Worm (Caenorhabditis elegans): ENCODE data around the gene glt-6.

The glt-6 gene

DNA sequence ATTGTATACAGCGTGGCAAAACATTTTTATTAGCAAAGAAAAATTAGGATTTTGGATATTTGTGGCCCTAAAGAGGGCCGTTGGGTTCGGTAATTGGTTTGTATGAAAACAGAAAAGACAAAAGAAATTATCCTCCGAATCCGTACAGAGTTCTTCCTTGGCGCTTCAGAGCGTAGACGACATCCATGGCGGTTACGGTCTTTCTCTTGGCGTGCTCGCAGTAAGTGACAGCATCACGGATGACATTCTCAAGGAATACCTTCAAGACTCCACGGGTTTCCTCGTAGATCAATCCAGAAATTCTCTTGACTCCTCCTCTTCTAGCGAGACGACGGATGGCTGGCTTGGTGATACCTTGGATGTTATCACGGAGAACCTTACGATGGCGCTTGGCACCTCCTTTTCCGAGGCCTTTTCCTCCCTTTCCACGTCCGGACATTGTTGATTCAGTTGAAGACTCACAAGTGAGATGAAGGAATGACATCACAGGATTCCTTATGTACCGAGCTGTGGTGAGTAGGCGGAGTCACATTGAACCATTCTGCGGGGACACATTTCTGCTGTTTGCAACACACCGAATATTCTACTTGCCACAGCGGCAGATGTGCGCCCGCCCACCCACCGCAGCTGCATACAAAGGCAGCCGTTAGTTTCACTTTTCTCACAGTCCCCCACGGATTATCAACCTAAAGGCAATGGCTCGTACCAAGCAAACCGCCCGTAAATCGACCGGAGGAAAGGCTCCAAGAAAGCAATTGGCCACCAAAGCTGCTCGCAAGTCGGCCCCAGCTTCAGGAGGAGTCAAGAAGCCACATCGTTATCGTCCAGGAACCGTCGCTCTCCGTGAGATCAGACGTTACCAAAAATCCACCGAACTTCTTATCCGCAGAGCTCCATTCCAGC, 15.6 kb upstream of the glt-6 start, which contains the start of the genes his-60 and his-59 (continued):
- peak; percentile 16 for TF ChIP-seq ztf-16 (tag; optimal IDR thresholded peaks at IDR 0.05)
- no peak for TF ChIP-seq unc-86 (tag; optimal IDR thresholded peaks at IDR 0.05)
- no peak for TF ChIP-seq ceh-14 (tag; optimal IDR thresholded peaks at IDR 0.05)
- TF ChIP-seq ahr-1 (tag; optimal IDR thresholded peaks at IDR 0.05) = no peak
- no peak for TF ChIP-seq npax-4 (tag; optimal IDR thresholded peaks at IDR 0.05)
- TF ChIP-seq ceh-34 (tag; optimal IDR thresholded peaks at IDR 0.05) = peak; percentile 77
- no peak for TF ChIP-seq fkh-6 (tag; optimal IDR thresholded peaks at IDR 0.05)
- TF ChIP-seq hlh-30 (tag; optimal IDR thresholded peaks at IDR 0.05; ENCODE audit: insufficient read depth) = peak; percentile 25
- TF ChIP-seq F13H6.1 (tag; optimal IDR thresholded peaks at IDR 0.05) = no peak
- no peak for TF ChIP-seq lim-6 (tag; optimal IDR thresholded peaks at IDR 0.05)
- TF ChIP-seq pqm-1 (tag; optimal IDR thresholded peaks at IDR 0.05) = no peak
- no peak for TF ChIP-seq sox-4 (tag; optimal IDR thresholded peaks at IDR 0.05)
- no peak for TF ChIP-seq ceh-24 (tag; optimal IDR thresholded peaks at IDR 0.05)
- no peak for TF ChIP-seq dve-1 (tag; optimal IDR thresholded peaks at IDR 0.05)
- no peak for TF ChIP-seq C38D4.7 (GFP tag; optimal IDR thresholded peaks at IDR 0.05)
- no peak for TF ChIP-seq gmeb-2 (tag; optimal IDR thresholded peaks at IDR 0.05)
- no peak for TF ChIP-seq pax-1 (tag; optimal IDR thresholded peaks at IDR 0.05)
- no peak for TF ChIP-seq C08G9.2 (tag; optimal IDR thresholded peaks at IDR 0.05)
- TF ChIP-seq ttx-3 (tag; optimal IDR thresholded peaks at IDR 0.05) = no peak
- TF ChIP-seq ceh-19 (GFP tag; optimal IDR thresholded peaks at IDR 0.05) = no peak
- TF ChIP-seq elt-2 (tag; optimal IDR thresholded peaks at IDR 0.05) = peak; percentile 16
- peak; percentile 0 for TF ChIP-seq ceh-6 (GFP tag; optimal IDR thresholded peaks at IDR 0.05)
- no peak for TF ChIP-seq lin-11 (tag; optimal IDR thresholded peaks at IDR 0.05)
- no peak for TF ChIP-seq pha-2 (tag; optimal IDR thresholded peaks at IDR 0.05)
- no peak for TF ChIP-seq K02D7.2 (tag; optimal IDR thresholded peaks at IDR 0.05)
- TF ChIP-seq ama-1 (optimal IDR thresholded peaks at IDR 0.05) = peak; percentile 90
- no peak for TF ChIP-seq madf-2 (tag; optimal IDR thresholded peaks at IDR 0.05)
- TF ChIP-seq nhr-232 (tag; optimal IDR thresholded peaks at IDR 0.05) = no peak
- no peak for TF ChIP-seq ceh-2 (tag; optimal IDR thresholded peaks at IDR 0.05)
- TF ChIP-seq ceh-18 (tag; optimal IDR thresholded peaks at IDR 0.05) = no peak
- no peak for TF ChIP-seq che-1 (tag; optimal IDR thresholded peaks at IDR 0.05)
- no peak for TF ChIP-seq ceh-45 (GFP tag; IDR thresholded peaks at IDR 0.05)
- no peak for TF ChIP-seq pag-3 (tag; optimal IDR thresholded peaks at IDR 0.05; ENCODE audit: borderline replicate concordance)
- TF ChIP-seq ets-4 (tag; optimal IDR thresholded peaks at IDR 0.05) = no peak
- TF ChIP-seq tbx-7 (tag; optimal IDR thresholded peaks at IDR 0.05) = peak; percentile 19
- no peak for TF ChIP-seq pha-4 (tag; optimal IDR thresholded peaks at IDR 0.05)
- TF ChIP-seq rnt-1 (tag; optimal IDR thresholded peaks at IDR 0.05) = no peak
- no peak for TF ChIP-seq eyg-1 (tag; optimal IDR thresholded peaks at IDR 0.05)
- no peak for TF ChIP-seq unc-55 (GFP tag; optimal IDR thresholded peaks at IDR 0.05)
- no peak for TF ChIP-seq dmd-4 (tag; optimal IDR thresholded peaks at IDR 0.05; ENCODE audit: borderline replicate concordance)
- TF ChIP-seq syd-9 (tag; optimal IDR thresholded peaks at IDR 0.05) = no peak

ce11 chrIV:7488457-7488783, 15.0 kb upstream of the glt-6 start:
- TF ChIP-seq unc-3 (GFP tag; conservative IDR thresholded peaks at IDR 0.05) = no peak
- no peak for TF ChIP-seq unc-3 (tag; optimal IDR thresholded peaks at IDR 0.05)
- no peak for TF ChIP-seq hlh-6 (tag; optimal IDR thresholded peaks at IDR 0.05)
- TF ChIP-seq lim-6 (tag; optimal IDR thresholded peaks at IDR 0.05) = no peak
- no peak for TF ChIP-seq tbx-2 (tag; optimal IDR thresholded peaks at IDR 0.05)
- TF ChIP-seq ceh-18 (tag; optimal IDR thresholded peaks at IDR 0.05) = no peak
- no peak for TF ChIP-seq pqm-1 (tag; optimal IDR thresholded peaks at IDR 0.05)
- TF ChIP-seq ceh-30 (tag; optimal IDR thresholded peaks at IDR 0.05) = no peak
- TF ChIP-seq nfya-1 (tag; optimal IDR thresholded peaks at IDR 0.05) = no peak
- no peak for TF ChIP-seq pha-2 (tag; optimal IDR thresholded peaks at IDR 0.05)
- TF ChIP-seq elt-2 (tag; optimal IDR thresholded peaks at IDR 0.05) = no peak
- no peak for TF ChIP-seq pha-4 (tag; optimal IDR thresholded peaks at IDR 0.05)
- TF ChIP-seq sox-4 (tag; optimal IDR thresholded peaks at IDR 0.05) = no peak
- TF ChIP-seq dmd-4 (tag; optimal IDR thresholded peaks at IDR 0.05; ENCODE audit: borderline replicate concordance) = no peak
- no peak for TF ChIP-seq elt-4 (tag; optimal IDR thresholded peaks at IDR 0.05)
- TF ChIP-seq C38D4.7 (GFP tag; optimal IDR thresholded peaks at IDR 0.05) = no peak

All from whole organism, late embryonic.